Worm (Caenorhabditis elegans) whole organism, L4 larva: ENCODE data around the gene srj-11.

Experiments used
- D1046.2 ChIP-seq: fragments of 200-800 bp; sonication (Bioruptor generic); IDR thresholded peaks from 2 replicates; pipeline ENCODE4 v1.3.6; 2022; ENCODE audit warnings: missing genetic modification characterization, missing compliant biosample characterization
- F10B5.3 ChIP-seq: sonication (generic microtip); optimal IDR thresholded peaks from 2 replicates; lab custom pipeline; 2016; ENCODE audit warnings: mild to moderate bottlenecking, missing genetic modification characterization, missing compliant biosample characterization
- F26F4.8 ChIP-seq: fragments of 200-800 bp; sonication (Bioruptor generic); conservative IDR thresholded peaks from 2 replicates; pipeline ENCODE4 v1.3.6; 2022; ENCODE audit warnings: missing genetic modification characterization, missing compliant biosample characterization
- F44E2.7 ChIP-seq: fragments of 200-800 bp; sonication (Bioruptor generic); IDR thresholded peaks from 2 replicates; pipeline ENCODE4 v2.1.2; 2022; ENCODE audit warnings: missing genetic modification characterization, missing compliant biosample characterization
- Y105C5A.15 ChIP-seq: fragments of 200-800 bp; sonication (Bioruptor generic); IDR thresholded peaks from 2 replicates; pipeline ENCODE4 v1.3.6; 2022; ENCODE audit warnings: missing genetic modification characterization, missing compliant biosample characterization
- Y5F2A.4 ChIP-seq: fragments of 200-800 bp; sonication (Bioruptor generic); optimal IDR thresholded peaks from 2 replicates; lab custom pipeline; 2018; ENCODE audit warnings: mild to moderate bottlenecking, missing genetic modification characterization, missing compliant biosample characterization
- Y75B8A.6 ChIP-seq: fragments of 200-800 bp; sonication (Bioruptor generic); IDR thresholded peaks from 2 replicates; pipeline ENCODE4 v1.3.6; 2022; ENCODE audit warnings: missing genetic modification reagents, missing genetic modification characterization, missing compliant biosample characterization
- ZK337.2 ChIP-seq: fragments of 200-800 bp; sonication (Bioruptor generic); IDR thresholded peaks from 2 replicates; pipeline ENCODE4 v1.3.6; 2022; ENCODE audit warnings: missing genetic modification reagents, missing genetic modification characterization, missing compliant biosample characterization
- aly-2 ChIP-seq: sonication (generic microtip); optimal IDR thresholded peaks from 2 replicates; lab custom pipeline; 2018; ENCODE audit warnings: missing biosample characterization, missing genetic modification characterization
- arid-1 ChIP-seq: fragments of 200-800 bp; sonication (Bioruptor generic); conservative IDR thresholded peaks from 2 replicates; pipeline ENCODE4 v1.3.6; 2022; ENCODE audit warnings: missing genetic modification reagents, missing genetic modification characterization, missing compliant biosample characterization
- ces-1 ChIP-seq: fragments of 150-350 bp; sonication (generic microtip); optimal IDR thresholded peaks from 4 replicates; lab custom pipeline; 2014; ENCODE audit warnings: missing biosample characterization, missing genetic modification reagents, missing genetic modification characterization
- cey-2 ChIP-seq: sonication (generic microtip); optimal IDR thresholded peaks from 3 replicates; lab custom pipeline; 2017; ENCODE audit warnings: missing genetic modification characterization, mild to moderate bottlenecking, missing compliant biosample characterization, antibody characterized with exemption, borderline replicate concordance; ENCODE audit not compliant: insufficient read depth
- ctbp-1 ChIP-seq: fragments of 200-800 bp; sonication (Bioruptor generic); IDR thresholded peaks from 2 replicates; pipeline ENCODE4 v1.3.6; 2022; ENCODE audit warnings: missing genetic modification reagents, missing genetic modification characterization, missing compliant biosample characterization
- daf-16 ChIP-seq, 3 experiments: sonication (generic microtip); optimal IDR thresholded peaks; 2 replicates each; lab custom pipeline; 2016 to 2017; ENCODE audit warnings: missing genetic modification characterization in 3 of 3, missing genetic modification reagents in 3 of 3, mild to moderate bottlenecking in 2 of 3, missing compliant biosample characterization in 2 of 3, missing biosample characterization in 1 of 3, moderate library complexity in 1 of 3
- daf-8 ChIP-seq: fragments of 200-800 bp; sonication (Bioruptor generic); IDR thresholded peaks from 2 replicates; pipeline ENCODE4 v1.3.6; 2022; ENCODE audit warnings: missing genetic modification characterization, missing compliant biosample characterization
- dmd-6 ChIP-seq: fragments of 200-800 bp; sonication (Bioruptor generic); IDR thresholded peaks from 2 replicates; pipeline ENCODE4 v1.3.6; 2022; ENCODE audit warnings: missing genetic modification reagents, missing genetic modification characterization, missing compliant biosample characterization
- dmd-8 ChIP-seq: fragments of 200-800 bp; sonication (Bioruptor generic); IDR thresholded peaks from 2 replicates; pipeline ENCODE4 v1.3.6; 2022; ENCODE audit warnings: missing genetic modification characterization, missing compliant biosample characterization
- duxl-1 ChIP-seq: sonication (generic microtip); optimal IDR thresholded peaks from 2 replicates; lab custom pipeline; 2016; ENCODE audit warnings: mild to moderate bottlenecking, missing genetic modification characterization, moderate library complexity, missing compliant biosample characterization; ENCODE audit not compliant: poor library complexity
- dve-1 ChIP-seq: sonication (generic microtip); optimal IDR thresholded peaks from 2 replicates; lab custom pipeline; 2017; ENCODE audit warnings: antibody characterized with exemption, mild to moderate bottlenecking, missing genetic modification characterization, missing compliant biosample characterization; ENCODE audit not compliant: insufficient read depth
- egl-43 ChIP-seq: fragments of 200-800 bp; sonication (Bioruptor generic); IDR thresholded peaks from 2 replicates; pipeline ENCODE4 v1.3.6; 2022; ENCODE audit warnings: missing genetic modification reagents, missing genetic modification characterization, missing compliant biosample characterization
- gei-8 ChIP-seq: fragments of 200-800 bp; sonication (Bioruptor generic); optimal IDR thresholded peaks from 2 replicates; lab custom pipeline; 2018; ENCODE audit warnings: mild to moderate bottlenecking, missing genetic modification characterization, missing compliant biosample characterization
- hlh-11 ChIP-seq: fragments of 200-800 bp; sonication (Bioruptor generic); optimal IDR thresholded peaks from 2 replicates; lab custom pipeline; 2018; ENCODE audit warnings: mild to moderate bottlenecking, missing genetic modification characterization, missing compliant biosample characterization
- hmg-1.1 ChIP-seq: fragments of 200-800 bp; sonication (Bioruptor generic); IDR thresholded peaks from 2 replicates; pipeline ENCODE4 v1.3.6; 2022; ENCODE audit warnings: missing genetic modification reagents, missing genetic modification characterization, missing compliant biosample characterization
- jun-1 ChIP-seq: fragments of 150-350 bp; optimal IDR thresholded peaks from 2 replicates; lab custom pipeline; 2014; ENCODE audit warnings: missing biosample characterization, missing genetic modification reagents, missing genetic modification characterization
- lin-1 ChIP-seq: fragments of 200-800 bp; sonication (Bioruptor generic); IDR thresholded peaks from 2 replicates; pipeline ENCODE4 v1.3.6; 2022; ENCODE audit warnings: missing genetic modification reagents, missing genetic modification characterization, missing compliant biosample characterization
- madf-9 ChIP-seq: fragments of 200-800 bp; sonication (Bioruptor generic); conservative IDR thresholded peaks from 2 replicates; pipeline ENCODE4 v1.3.6; 2022; ENCODE audit warnings: missing genetic modification reagents, missing genetic modification characterization, missing compliant biosample characterization
- mxl-2 ChIP-seq: fragments of 200-800 bp; sonication (Bioruptor generic); conservative IDR thresholded peaks from 2 replicates; pipeline ENCODE4 v1.3.6; 2022; ENCODE audit warnings: missing genetic modification reagents, missing genetic modification characterization, missing compliant biosample characterization
- nhr-10 ChIP-seq: fragments of 150-350 bp; optimal IDR thresholded peaks from 2 replicates; lab custom pipeline; 2014; ENCODE audit warnings: missing biosample characterization, missing genetic modification characterization
- nhr-11 ChIP-seq: fragments of 150-350 bp; optimal IDR thresholded peaks from 2 replicates; lab custom pipeline; 2014; ENCODE audit warnings: missing biosample characterization, missing genetic modification characterization
- nhr-237 ChIP-seq: sonication (generic microtip); optimal IDR thresholded peaks from 2 replicates; lab custom pipeline; 2017; ENCODE audit warnings: missing biosample characterization, missing genetic modification characterization
- nhr-28 ChIP-seq: fragments of 150-350 bp; optimal IDR thresholded peaks from 2 replicates; lab custom pipeline; 2014; ENCODE audit warnings: missing biosample characterization, missing genetic modification characterization
- nhr-41 ChIP-seq: fragments of 200-800 bp; sonication (Bioruptor generic); IDR thresholded peaks from 2 replicates; pipeline ENCODE4 v1.3.6; 2022; ENCODE audit warnings: missing genetic modification reagents, missing genetic modification characterization, missing compliant biosample characterization
- nhr-48 ChIP-seq: sonication (generic microtip); optimal IDR thresholded peaks from 2 replicates; lab custom pipeline; 2016; ENCODE audit warnings: mild to moderate bottlenecking, missing genetic modification characterization, missing compliant biosample characterization
- nhr-6 ChIP-seq: fragments of 150-350 bp; optimal IDR thresholded peaks from 2 replicates; lab custom pipeline; 2014; ENCODE audit warnings: missing biosample characterization, missing genetic modification characterization
- nhr-77 ChIP-seq: fragments of 150-350 bp; optimal IDR thresholded peaks from 2 replicates; lab custom pipeline; 2014; ENCODE audit warnings: missing biosample characterization, missing genetic modification characterization
- php-3 ChIP-seq: fragments of 200-800 bp; sonication (Bioruptor generic); IDR thresholded peaks from 2 replicates; pipeline ENCODE4 v1.3.6; 2022; ENCODE audit warnings: missing genetic modification reagents, missing genetic modification characterization, missing compliant biosample characterization
- rbr-2 ChIP-seq: sonication (generic microtip); optimal IDR thresholded peaks from 2 replicates; lab custom pipeline; 2016; ENCODE audit warnings: missing genotype, missing genetic modification characterization, missing compliant biosample characterization
- set-16 ChIP-seq: fragments of 200-800 bp; sonication (Bioruptor generic); IDR thresholded peaks from 2 replicates; pipeline ENCODE4 v1.3.6; 2022; ENCODE audit warnings: missing genetic modification reagents, missing genetic modification characterization, missing compliant biosample characterization
- snpc-1.2 ChIP-seq: fragments of 200-800 bp; sonication (Bioruptor generic); IDR thresholded peaks from 2 replicates; pipeline ENCODE4 v1.3.6; 2022; ENCODE audit warnings: missing genetic modification reagents, missing genetic modification characterization, missing compliant biosample characterization
- snpc-4 ChIP-seq: fragments of 150-350 bp; optimal IDR thresholded peaks from 2 replicates; lab custom pipeline; 2014; ENCODE audit warnings: missing biosample characterization, missing genetic modification characterization
- tra-1 ChIP-seq: fragments of 200-800 bp; sonication (Bioruptor generic); IDR thresholded peaks from 2 replicates; pipeline ENCODE4 v1.3.6; 2022; ENCODE audit warnings: missing genetic modification reagents, missing genetic modification characterization, missing compliant biosample characterization
- ztf-11 ChIP-seq: fragments of 150-350 bp; optimal IDR thresholded peaks from 2 replicates; lab custom pipeline; 2014; ENCODE audit warnings: missing biosample characterization, missing genetic modification characterization
- ztf-7 ChIP-seq: fragments of 150-350 bp; optimal IDR thresholded peaks from 2 replicates; lab custom pipeline; 2014; ENCODE audit warnings: missing biosample characterization, missing genetic modification characterization

srj-11 gene

ce11 chrV:3247515-3247914, 6.3 kb downstream of the srj-11 start, which contains the start of gene srj-8:
TSS of gene srj-8 (plus strand) at chrV:3247815.
- TF ChIP-seq nhr-6 (tag; lab: Kevin White, UChicago) (no peak), snpc-1.2 (GFP tag; lab: Robert Waterston, UW) (no peak), madf-9 (GFP tag; lab: Robert Waterston, UW) (no peak), mxl-2 (no peak), lin-1 (GFP tag; lab: Robert Waterston, UW) (no peak), nhr-41 (no peak), F10B5.3 (tag; lab: Kevin White, UChicago) (no peak), ces-1 (GFP tag; lab: Kevin White, UChicago) (no peak), D1046.2 (GFP tag; lab: Robert Waterston, UW) (no peak), arid-1 (no peak), ztf-7 (tag; lab: Kevin White, UChicago) (no peak), Y5F2A.4 (GFP tag; lab: Kevin White, UChicago) (no peak), jun-1 (tag; lab: Kevin White, UChicago) (no peak), Y75B8A.6 (GFP tag; lab: Robert Waterston, UW) (no peak), aly-2 (tag; lab: Kevin White, UChicago) (no peak), gei-8 (no peak), F26F4.8 (GFP tag; lab: Robert Waterston, UW) (no peak), rbr-2 (no peak), nhr-237 (tag; lab: Kevin White, UChicago) (no peak)

DNA sequence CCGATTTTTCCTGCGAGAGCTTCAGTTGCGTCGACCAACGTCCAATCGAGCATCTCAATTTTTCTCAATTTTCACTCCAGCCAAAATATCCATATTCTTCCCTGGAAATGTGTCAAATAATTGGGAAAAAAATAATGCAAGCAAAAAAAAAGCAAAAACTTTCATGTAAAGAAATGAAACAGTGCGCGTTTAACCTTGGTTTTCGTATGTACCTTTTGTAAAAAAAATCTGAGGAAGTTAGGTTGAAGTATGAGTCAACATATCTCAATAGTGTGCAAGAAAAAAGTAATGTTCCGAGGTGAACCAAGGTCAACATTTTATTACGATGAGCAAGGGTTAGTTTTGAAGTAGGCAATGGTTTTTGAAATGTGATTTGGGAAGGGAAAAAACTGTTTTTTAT, 8.9 kb downstream of the srj-11 start, which contains the start of gene T28A11.13:
TSS of gene T28A11.13 (minus strand) at position 101 of the 400 bp plus-strand sequence.
- TF ChIP-seq arid-1 (no peak), tra-1 (no peak), set-16 (no peak), egl-43 (no peak), hlh-11 (tag; lab: Kevin White, UChicago) (no peak), ztf-11 (tag; lab: Kevin White, UChicago) (no peak), nhr-11 (tag; lab: Kevin White, UChicago) (no peak), ctbp-1 (no peak), cey-2 (no peak), mxl-2 (no peak), nhr-48 (tag; lab: Kevin White, UChicago) (no peak), daf-16 (GFP tag; optimal IDR thresholded peaks at IDR 0.05; lab: Kevin White, UChicago) (no peak), daf-16 (tag; optimal IDR thresholded peaks at IDR 0.05; lab: Kevin White, UChicago) (no peak), nhr-77 (tag; lab: Kevin White, UChicago) (no peak), dmd-8 (GFP tag; lab: Robert Waterston, UW) (no peak), hmg-1.1 (GFP tag; lab: Robert Waterston, UW) (no peak), nhr-10 (tag; lab: Kevin White, UChicago) (no peak), dmd-6 (GFP tag; lab: Robert Waterston, UW) (no peak)

DNA sequence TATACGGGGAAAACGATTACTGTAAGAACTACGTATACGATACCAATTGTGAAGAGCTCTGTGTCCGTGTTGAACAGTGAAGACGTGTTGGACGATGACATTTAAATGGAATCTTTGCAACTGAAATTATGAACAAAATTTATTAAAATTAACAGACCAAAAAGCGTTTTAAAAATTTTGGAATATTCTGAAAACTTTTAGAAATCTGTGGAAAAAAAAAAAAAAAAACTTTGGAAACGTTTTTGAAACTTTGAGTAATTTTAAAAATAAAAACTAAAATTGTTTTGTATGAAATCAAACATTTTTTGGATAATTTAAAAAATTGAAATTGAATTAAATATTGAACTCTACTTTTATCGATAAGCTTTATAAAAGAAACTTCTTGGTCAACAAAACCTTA, 14.8 kb downstream of the srj-11 start, which contains the start of gene srt-63:
TSS of gene srt-63 (minus strand) at position 101 of the 400 bp plus-strand sequence.
- no peak for TF ChIP-seq daf-8
- TF ChIP-seq egl-43, result no peak
- TF ChIP-seq ZK337.2, result no peak
- TF ChIP-seq duxl-1 (tag; lab: Kevin White, UChicago), result no peak
- no peak for TF ChIP-seq rbr-2
- TF ChIP-seq php-3 (GFP tag; lab: Robert Waterston, UW), result no peak
- TF ChIP-seq Y105C5A.15 (GFP tag; lab: Robert Waterston, UW), result no peak
- TF ChIP-seq nhr-77 (tag; lab: Kevin White, UChicago), result no peak
- no peak for TF ChIP-seq ztf-7 (tag; lab: Kevin White, UChicago)
- TF ChIP-seq dmd-8 (GFP tag; lab: Robert Waterston, UW), result no peak
- TF ChIP-seq snpc-4 (tag; lab: Kevin White, UChicago), result no peak
- TF ChIP-seq nhr-28 (tag; lab: Kevin White, UChicago), result no peak
- TF ChIP-seq dve-1, result no peak
- TF ChIP-seq nhr-41, result no peak
- no peak for TF ChIP-seq nhr-6 (tag; lab: Kevin White, UChicago)
- TF ChIP-seq F44E2.7 (GFP tag; lab: Robert Waterston, UW), result no peak
